Worm (Caenorhabditis elegans) whole organism, late embryonic: ENCODE measurements around the gene lev-1.

Experiments
- C08G9.2 ChIP-seq: sonication (generic microtip); optimal IDR thresholded peaks from 2 replicates; lab custom pipeline; 2016; ENCODE audit warnings: mild to moderate bottlenecking, missing genetic modification characterization, moderate library complexity, missing compliant biosample characterization
- K02D7.2 ChIP-seq: sonication (generic microtip); optimal IDR thresholded peaks from 2 replicates; lab custom pipeline; 2017; ENCODE audit warnings: mild to moderate bottlenecking, missing genetic modification characterization, missing compliant biosample characterization
- K09A11.1 ChIP-seq: sonication (generic microtip); optimal IDR thresholded peaks from 2 replicates; lab custom pipeline; 2017; ENCODE audit warnings: antibody characterized with exemption, mild to moderate bottlenecking, missing genetic modification characterization, missing compliant biosample characterization; ENCODE audit not compliant: insufficient read depth
- T23F11.4 ChIP-seq: fragments of 200-800 bp; sonication (Bioruptor generic); optimal IDR thresholded peaks from 2 replicates; lab custom pipeline; 2018; ENCODE audit warnings: mild to moderate bottlenecking, missing genetic modification characterization, missing compliant biosample characterization
- Y22D7AL.16 ChIP-seq: sonication (generic microtip); optimal IDR thresholded peaks from 2 replicates; lab custom pipeline; 2016; ENCODE audit warnings: missing genetic modification characterization, missing compliant biosample characterization
- ahr-1 ChIP-seq: sonication (generic microtip); optimal IDR thresholded peaks from 2 replicates; lab custom pipeline; 2016; ENCODE audit warnings: missing genetic modification characterization, missing compliant biosample characterization
- ceh-14 ChIP-seq: sonication (generic microtip); optimal IDR thresholded peaks from 2 replicates; lab custom pipeline; 2016; ENCODE audit warnings: missing genotype, missing genetic modification characterization, missing compliant biosample characterization
- ceh-18 ChIP-seq: sonication (generic microtip); optimal IDR thresholded peaks from 2 replicates; lab custom pipeline; 2016; ENCODE audit warnings: missing genetic modification characterization, missing compliant biosample characterization
- ceh-2 ChIP-seq: sonication (generic microtip); optimal IDR thresholded peaks from 2 replicates; lab custom pipeline; 2016; ENCODE audit warnings: missing genotype, missing genetic modification characterization, missing compliant biosample characterization
- ceh-30 ChIP-seq: fragments of 150-350 bp; optimal IDR thresholded peaks from 2 replicates; lab custom pipeline; 2014; ENCODE audit warnings: missing biosample characterization, missing genetic modification characterization
- ceh-31 ChIP-seq: sonication (generic microtip); optimal IDR thresholded peaks from 2 replicates; lab custom pipeline; 2016; ENCODE audit warnings: missing genetic modification characterization, missing compliant biosample characterization
- ceh-45 ChIP-seq: fragments of 200-800 bp; sonication (Bioruptor generic); IDR thresholded peaks from 2 replicates; pipeline ENCODE4 v1.3.6; 2022; ENCODE audit warnings: missing genetic modification reagents, missing genetic modification characterization, missing compliant biosample characterization
- ceh-48 ChIP-seq: sonication (generic microtip); optimal IDR thresholded peaks from 2 replicates; lab custom pipeline; 2016; ENCODE audit warnings: missing genetic modification characterization, inconsistent platforms, missing compliant biosample characterization
- ceh-6 ChIP-seq: fragments of 200-800 bp; sonication (Bioruptor generic); optimal IDR thresholded peaks from 2 replicates; lab custom pipeline; 2018; ENCODE audit warnings: mild to moderate bottlenecking, missing genetic modification characterization, missing compliant biosample characterization
- che-1 ChIP-seq: sonication (generic microtip); optimal IDR thresholded peaks from 2 replicates; lab custom pipeline; 2016; ENCODE audit warnings: mild to moderate bottlenecking, missing genetic modification characterization, missing compliant biosample characterization
- dmd-4 ChIP-seq: sonication (generic microtip); optimal IDR thresholded peaks from 2 replicates; lab custom pipeline; 2016; ENCODE audit warnings: borderline replicate concordance, missing genetic modification characterization, missing compliant biosample characterization
- dve-1 ChIP-seq: sonication (generic microtip); optimal IDR thresholded peaks from 2 replicates; lab custom pipeline; 2017; ENCODE audit warnings: antibody characterized with exemption, mild to moderate bottlenecking, missing genetic modification characterization, missing compliant biosample characterization
- elt-4 ChIP-seq: sonication (generic microtip); optimal IDR thresholded peaks from 2 replicates; lab custom pipeline; 2016; ENCODE audit warnings: missing genetic modification characterization, missing compliant biosample characterization
- fax-1 ChIP-seq: sonication (generic microtip); optimal IDR thresholded peaks from 2 replicates; lab custom pipeline; 2016; ENCODE audit warnings: missing genotype, missing genetic modification characterization, missing compliant biosample characterization
- fkh-10 ChIP-seq: fragments of 150-350 bp; optimal IDR thresholded peaks from 2 replicates; lab custom pipeline; 2014; ENCODE audit warnings: missing biosample characterization, missing genetic modification reagents, missing genetic modification characterization
- fkh-6 ChIP-seq: sonication (generic microtip); optimal IDR thresholded peaks from 2 replicates; lab custom pipeline; 2016; ENCODE audit warnings: missing genetic modification characterization, missing compliant biosample characterization
- gmeb-2 ChIP-seq: sonication (generic microtip); optimal IDR thresholded peaks from 2 replicates; lab custom pipeline; 2016; ENCODE audit warnings: missing genetic modification characterization, inconsistent platforms, missing compliant biosample characterization
- hlh-13 ChIP-seq: fragments of 200-800 bp; sonication (Bioruptor generic); optimal IDR thresholded peaks from 2 replicates; lab custom pipeline; 2018; ENCODE audit warnings: mild to moderate bottlenecking, missing genetic modification characterization, missing compliant biosample characterization
- hlh-15 ChIP-seq: sonication (generic microtip); optimal IDR thresholded peaks from 2 replicates; lab custom pipeline; 2016; ENCODE audit warnings: missing genetic modification characterization, missing compliant biosample characterization
- hlh-30 ChIP-seq: sonication (generic microtip); optimal IDR thresholded peaks from 2 replicates; lab custom pipeline; 2017; ENCODE audit warnings: antibody characterized with exemption, missing genetic modification characterization, missing compliant biosample characterization; ENCODE audit not compliant: insufficient read depth
- hlh-6 ChIP-seq: sonication (generic microtip); optimal IDR thresholded peaks from 2 replicates; lab custom pipeline; 2016; ENCODE audit warnings: missing genotype, missing genetic modification characterization, missing compliant biosample characterization
- hlh-8 ChIP-seq: sonication (generic microtip); optimal IDR thresholded peaks from 2 replicates; lab custom pipeline; 2016; ENCODE audit warnings: missing genotype, missing genetic modification characterization, missing compliant biosample characterization
- mec-3 ChIP-seq: sonication (generic microtip); optimal IDR thresholded peaks from 2 replicates; lab custom pipeline; 2016; ENCODE audit warnings: borderline replicate concordance, missing genetic modification characterization, missing compliant biosample characterization
- nfya-1 ChIP-seq: sonication (generic microtip); optimal IDR thresholded peaks from 2 replicates; lab custom pipeline; 2017; ENCODE audit warnings: missing genetic modification characterization, mild to moderate bottlenecking, missing compliant biosample characterization, antibody characterized with exemption, moderate library complexity
- nhr-232 ChIP-seq: sonication (generic microtip); optimal IDR thresholded peaks from 2 replicates; lab custom pipeline; 2016; ENCODE audit warnings: missing genetic modification characterization, missing compliant biosample characterization
- odd-2 ChIP-seq: sonication (generic microtip); optimal IDR thresholded peaks from 2 replicates; lab custom pipeline; 2017; ENCODE audit warnings: antibody characterized with exemption, mild to moderate bottlenecking, missing genetic modification characterization, missing compliant biosample characterization
- pag-3 ChIP-seq: sonication (generic microtip); optimal IDR thresholded peaks from 2 replicates; lab custom pipeline; 2016; ENCODE audit warnings: missing compliant biosample characterization, missing genetic modification characterization, borderline replicate concordance
- pax-1 ChIP-seq: fragments of 150-350 bp; optimal IDR thresholded peaks from 2 replicates; lab custom pipeline; 2014; ENCODE audit warnings: missing biosample characterization, missing genetic modification characterization
- pha-2 ChIP-seq: sonication (generic microtip); optimal IDR thresholded peaks from 2 replicates; lab custom pipeline; 2017; ENCODE audit warnings: mild to moderate bottlenecking, missing genetic modification characterization, missing compliant biosample characterization
- rnt-1 ChIP-seq: sonication (generic microtip); optimal IDR thresholded peaks from 2 replicates; lab custom pipeline; 2016; ENCODE audit warnings: missing genetic modification characterization, missing compliant biosample characterization
- sdc-2 ChIP-seq: sonication (generic microtip); optimal IDR thresholded peaks from 2 replicates; lab custom pipeline; 2016; ENCODE audit warnings: missing genotype, missing genetic modification characterization, missing compliant biosample characterization
- syd-9 ChIP-seq: sonication (generic microtip); optimal IDR thresholded peaks from 2 replicates; lab custom pipeline; 2016; ENCODE audit warnings: mild to moderate bottlenecking, missing genetic modification characterization, moderate library complexity, missing compliant biosample characterization
- ttx-3 ChIP-seq: sonication (generic microtip); optimal IDR thresholded peaks from 2 replicates; lab custom pipeline; 2016; ENCODE audit warnings: missing genetic modification reagents, missing genetic modification characterization, missing compliant biosample characterization
- unc-3 ChIP-seq, 2 experiments: fragments of 200-800 bp in 1 of 2; sonication (Bioruptor generic) in 1 of 2; sonication (generic microtip) in 1 of 2; conservative IDR thresholded peaks in 1 of 2; optimal IDR thresholded peaks in 1 of 2; 2 replicates each; pipeline versions ENCODE4 v1.3.6 to Lab custom; 2016 to 2022; ENCODE audit warnings: missing compliant biosample characterization in 2 of 2, missing genetic modification characterization in 2 of 2, missing genetic modification reagents in 1 of 2
- unc-42 ChIP-seq: sonication (generic microtip); optimal IDR thresholded peaks from 2 replicates; lab custom pipeline; 2016; ENCODE audit warnings: missing genotype, missing genetic modification characterization, missing compliant biosample characterization
- unc-55 ChIP-seq: sonication (generic microtip); optimal IDR thresholded peaks from 2 replicates; lab custom pipeline; 2017; ENCODE audit warnings: missing biosample characterization, missing genetic modification reagents, missing genetic modification characterization

The lev-1 gene

DNA sequence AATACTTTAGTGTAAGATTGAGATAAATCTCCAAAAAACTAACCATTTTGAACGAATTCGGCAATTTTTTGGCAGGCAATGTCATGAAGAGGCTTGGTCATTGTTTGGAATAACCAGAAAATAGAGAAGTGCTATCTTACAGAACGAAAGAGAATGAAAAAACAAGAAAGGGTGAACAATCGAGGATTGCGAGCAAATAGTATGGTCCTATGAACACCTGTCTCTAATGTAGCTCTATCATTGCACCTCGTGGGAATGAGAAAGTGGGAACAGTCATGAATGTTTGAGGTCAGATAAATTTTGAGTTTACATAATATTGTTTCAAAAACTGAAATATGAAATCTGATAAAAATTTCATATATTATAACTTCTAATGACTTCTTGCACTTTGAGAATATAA, 18.1 kb upstream of the lev-1 start, which contains the start of gene C48D1.1:
Gene C48D1.1 (minus strand): TSS at position 101 of the 400 bp plus-strand sequence.
- TF ChIP-seq unc-55 (GFP tag; lab: Kevin White, UChicago), result no peak
- TF ChIP-seq sdc-2 (tag; lab: Kevin White, UChicago), result no peak
- no peak for TF ChIP-seq fkh-10 (GFP tag; lab: Kevin White, UChicago)
- TF ChIP-seq pag-3, result no peak
- no peak for TF ChIP-seq ceh-30 (tag; lab: Kevin White, UChicago)
- TF ChIP-seq fkh-6, result no peak
- TF ChIP-seq hlh-13 (GFP tag; lab: Kevin White, UChicago), result no peak
- no peak for TF ChIP-seq K09A11.1 (tag; lab: Kevin White, UChicago)
- no peak for TF ChIP-seq nfya-1 (tag; lab: Kevin White, UChicago)
- no peak for TF ChIP-seq ttx-3
- no peak for TF ChIP-seq C08G9.2 (tag; lab: Kevin White, UChicago)
- TF ChIP-seq syd-9 (tag; lab: Kevin White, UChicago), result no peak
- no peak for TF ChIP-seq dve-1
- TF ChIP-seq ceh-31 (tag; lab: Kevin White, UChicago), result no peak
- TF ChIP-seq ceh-48, result no peak
- no peak for TF ChIP-seq fax-1 (tag; lab: Kevin White, UChicago)
- TF ChIP-seq rnt-1 (tag; lab: Kevin White, UChicago), result no peak
- no peak for TF ChIP-seq ceh-45
- TF ChIP-seq T23F11.4 (GFP tag; lab: Kevin White, UChicago), result no peak
- no peak for TF ChIP-seq ahr-1 (tag; lab: Kevin White, UChicago)

DNA sequence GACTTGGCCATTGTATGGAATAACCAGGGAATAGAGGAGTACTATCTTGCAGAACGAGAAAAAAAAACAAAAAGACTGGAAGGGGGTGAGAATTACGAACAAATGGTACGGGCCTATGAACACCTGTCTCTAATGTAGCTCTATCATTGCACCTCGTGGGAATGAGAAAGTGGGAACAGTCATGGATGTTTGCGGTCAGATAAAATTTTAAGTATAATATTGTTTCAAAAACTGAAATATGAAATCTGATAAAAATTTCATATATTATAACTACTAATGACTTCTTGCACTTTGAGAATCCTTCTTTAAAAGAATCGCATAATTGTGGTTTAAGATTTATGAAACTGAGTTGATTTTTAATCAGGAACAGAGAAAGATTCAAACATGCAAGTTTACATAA, 14.0 kb upstream of the lev-1 start, which contains the start of gene F58D2.5:
Gene F58D2.5 (minus strand): TSS at position 101 of the 400 bp plus-strand sequence.
- TF ChIP-seq odd-2 (tag; lab: Kevin White, UChicago) (no peak), dmd-4 (tag; lab: Kevin White, UChicago) (no peak), K02D7.2 (tag; lab: Kevin White, UChicago) (no peak), gmeb-2 (no peak), ceh-6 (no peak), K09A11.1 (tag; lab: Kevin White, UChicago) (no peak), ceh-14 (tag; lab: Kevin White, UChicago) (no peak), ceh-2 (tag; lab: Kevin White, UChicago) (no peak), pax-1 (tag; lab: Kevin White, UChicago) (no peak), pha-2 (no peak)
- TF ChIP-seq, all 69 proteins: peak for 0

DNA sequence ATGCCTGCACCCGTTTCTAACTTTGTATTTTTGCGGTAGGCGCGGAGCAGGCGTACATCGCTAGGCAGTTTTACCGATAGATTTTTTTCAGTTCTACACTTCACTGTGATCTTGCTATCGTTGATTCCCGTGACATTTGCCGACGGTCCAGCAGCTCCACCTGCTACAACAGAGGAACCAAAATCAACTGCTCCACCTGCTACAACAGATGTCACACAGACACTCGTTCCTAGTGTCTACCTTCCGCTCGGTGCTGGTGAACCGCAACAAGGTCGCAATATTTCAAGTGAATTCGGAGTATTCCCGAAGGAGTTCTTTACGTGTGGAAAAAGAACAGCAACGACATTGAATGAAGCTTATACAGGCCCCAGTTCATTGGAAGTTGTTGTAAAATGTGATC, 10.9 kb upstream of the lev-1 start:
- TF ChIP-seq unc-42 (tag; lab: Kevin White, UChicago) (no peak), syd-9 (tag; lab: Kevin White, UChicago) (no peak), odd-2 (tag; lab: Kevin White, UChicago) (no peak), Y22D7AL.16 (tag; lab: Kevin White, UChicago) (no peak), hlh-13 (GFP tag; lab: Kevin White, UChicago) (no peak), hlh-6 (tag; lab: Kevin White, UChicago) (no peak), K09A11.1 (tag; lab: Kevin White, UChicago) (no peak), hlh-15 (no peak), hlh-8 (tag; lab: Kevin White, UChicago) (no peak), elt-4 (tag; lab: Kevin White, UChicago) (no peak), ceh-30 (tag; lab: Kevin White, UChicago) (no peak), hlh-30 (tag; lab: Kevin White, UChicago) (no peak), che-1 (tag; lab: Kevin White, UChicago) (no peak), nhr-232 (no peak), gmeb-2 (no peak), unc-3 (GFP tag; conservative IDR thresholded peaks at IDR 0.05; lab: Robert Waterston, UW) (no peak), unc-3 (tag; optimal IDR thresholded peaks at IDR 0.05; lab: Kevin White, UChicago) (no peak), mec-3 (tag; lab: Kevin White, UChicago) (no peak), ceh-18 (tag; lab: Kevin White, UChicago) (no peak), fkh-6 (no peak)
